Worm (Caenorhabditis elegans): ENCODE results near the gene unc-62.

unc-62 gene

ce11 chrV:4509319-4509937, 12.2 kb downstream of the unc-62 start:
- TF ChIP-seq mes-2 (tag; optimal IDR thresholded peaks at IDR 0.05; ENCODE audit: poor library complexity, severe bottlenecking) (peak; percentile 10), php-3 (GFP tag; IDR thresholded peaks at IDR 0.05) (peak; percentile 64), aha-1 (tag) (peak; percentile 21), zfp-2 (tag; optimal IDR thresholded peaks at IDR 0.05) (no peak), unc-62 (GFP tag; optimal IDR thresholded peaks at IDR 0.05 in 1 of 2) (peak in 1 of 2 experiments; percentile 86), unc-62 (tag; optimal IDR thresholded peaks at IDR 0.05) (no peak), ceh-44 (GFP tag; IDR thresholded peaks at IDR 0.05) (no peak), Y5F2A.4 (GFP tag; optimal IDR thresholded peaks at IDR 0.05) (no peak), F49E8.2 (tag; optimal IDR thresholded peaks at IDR 0.05; ENCODE audit: borderline replicate concordance) (no peak), mdt-29 (GFP tag; IDR thresholded peaks at IDR 0.05) (no peak), dmd-8 (GFP tag; IDR thresholded peaks at IDR 0.05) (no peak), duxl-1 (tag; optimal IDR thresholded peaks at IDR 0.05; ENCODE audit: poor library complexity) (no peak)

ce11 chrV:4510351-4510750, 13.1 kb downstream of the unc-62 start:
- TF ChIP-seq egl-43 (GFP tag; IDR thresholded peaks at IDR 0.05) (0 out of 2 replicates have a peak, but pooled peaks have one; percentile 24), lim-7 (GFP tag; IDR thresholded peaks at IDR 0.05) (0 out of 2 replicates have a peak, but pooled peaks have one; percentile 29), egl-27 (tag; optimal IDR thresholded peaks at IDR 0.05) (no peak), unc-62 (GFP tag; optimal IDR thresholded peaks at IDR 0.05 in 1 of 2) (peak in 1 of 2 experiments; percentile 96), unc-62 (tag; optimal IDR thresholded peaks at IDR 0.05) (no peak), attf-4 (tag; optimal IDR thresholded peaks at IDR 0.05) (no peak), lin-39 (tag; optimal IDR thresholded peaks at IDR 0.05) (no peak)

ce11 chrV:4512733-4513132, 15.5 kb downstream of the unc-62 start, which contains the start of gene T28F12.1:
TSS of gene T28F12.1 (plus strand) at chrV:4513033.
- TF ChIP-seq unc-62 (GFP tag; optimal IDR thresholded peaks at IDR 0.05 in 1 of 2) (peak in 1 of 2 experiments; percentile 48), unc-62 (tag; optimal IDR thresholded peaks at IDR 0.05) (no peak), lir-3 (tag; optimal IDR thresholded peaks at IDR 0.05) (no peak)

ce11 chrV:4518657-4519056, 21.4 kb downstream of the unc-62 start:
- TF ChIP-seq unc-62 (GFP tag; optimal IDR thresholded peaks at IDR 0.05 in 1 of 2), result peak in 1 of 2 experiments; percentile 88
- TF ChIP-seq unc-62 (tag; optimal IDR thresholded peaks at IDR 0.05), result no peak
- no peak for TF ChIP-seq daf-16 (GFP tag; optimal IDR thresholded peaks at IDR 0.05)
- TF ChIP-seq daf-16 (tag; optimal IDR thresholded peaks at IDR 0.05), result no peak
- TF ChIP-seq daf-8 (GFP tag; IDR thresholded peaks at IDR 0.05), result no peak
- no peak for TF ChIP-seq dve-1 (tag; optimal IDR thresholded peaks at IDR 0.05; ENCODE audit: insufficient read depth)

- no peak for TF ChIP-seq fkh-10 (GFP tag; optimal IDR thresholded peaks at IDR 0.05)
- TF ChIP-seq lim-7 (GFP tag; IDR thresholded peaks at IDR 0.05), result 0 out of 2 replicates have a peak, but pooled peaks have one; percentile 31
- no peak for TF ChIP-seq spr-1 (tag; optimal IDR thresholded peaks at IDR 0.05)
- TF ChIP-seq mdl-1 (tag; optimal IDR thresholded peaks at IDR 0.05), result peak in 1 of 2 experiments; percentile 7
- no peak for TF ChIP-seq nhr-237 (tag; optimal IDR thresholded peaks at IDR 0.05)
- no peak for TF ChIP-seq F44E2.7 (GFP tag; IDR thresholded peaks at IDR 0.05)
- peak; percentile 4 for TF ChIP-seq nhr-28 (tag; optimal IDR thresholded peaks at IDR 0.05)
- no peak for TF ChIP-seq jun-1 (tag; optimal IDR thresholded peaks at IDR 0.05)
- peak; percentile 1 for TF ChIP-seq hlh-30 (tag; optimal IDR thresholded peaks at IDR 0.05; ENCODE audit: insufficient read depth)
- no peak for TF ChIP-seq lin-38 (GFP tag; IDR thresholded peaks at IDR 0.05)
These were observed 26.1 kb downstream of the unc-62 start for ce11 chrV:4523312-4523711.

ce11 chrV:4523844-4524243, 26.6 kb downstream of the unc-62 start:
- peak; percentile 9 for TF ChIP-seq mxl-3 (GFP tag; optimal IDR thresholded peaks at IDR 0.05)
- peak; percentile 17 for TF ChIP-seq nhr-11 (tag; optimal IDR thresholded peaks at IDR 0.05)
- TF ChIP-seq aha-1 (tag), result peak; percentile 67
- TF ChIP-seq tra-1 (GFP tag; IDR thresholded peaks at IDR 0.05), result no peak
- no peak for TF ChIP-seq pqm-1 (tag; optimal IDR thresholded peaks at IDR 0.05)
- TF ChIP-seq nhr-42 (GFP tag; IDR thresholded peaks at IDR 0.05), result 0 out of 2 replicates have a peak, but pooled peaks have one; percentile 42
- TF ChIP-seq nhr-28 (tag; optimal IDR thresholded peaks at IDR 0.05), result peak; percentile 35
- TF ChIP-seq dmd-9 (GFP tag; IDR thresholded peaks at IDR 0.05), result no peak
- peak; percentile 12; the same call in 1 of the 2 replicates for TF ChIP-seq set-16 (GFP tag; IDR thresholded peaks at IDR 0.05)
- TF ChIP-seq vab-7 (GFP tag; IDR thresholded peaks at IDR 0.05), result no peak
- TF ChIP-seq F10B5.3 (tag; optimal IDR thresholded peaks at IDR 0.05), result no peak

Data from whole organism, L4 larva.